Worm (Caenorhabditis elegans) whole organism, young adult: ENCODE data around the gene pnc-2.

Source experiments
- B0035.1 ChIP-seq: sonication (generic microtip); optimal IDR thresholded peaks from 2 replicates; lab custom pipeline; 2016; ENCODE audit warnings: missing genetic modification characterization, mild to moderate bottlenecking, missing compliant biosample characterization, missing genotype, missing genetic modification reagents
- B0336.3 ChIP-seq: fragments of 200-800 bp; sonication (Bioruptor generic); IDR thresholded peaks from 2 replicates; pipeline ENCODE4 v1.3.6; 2022; ENCODE audit warnings: missing genetic modification characterization, missing compliant biosample characterization
- F33H1.4 ChIP-seq: fragments of 200-800 bp; sonication (Bioruptor generic); IDR thresholded peaks from 2 replicates; pipeline ENCODE4 v1.3.6; 2022; ENCODE audit warnings: missing genetic modification reagents, missing genetic modification characterization, missing compliant biosample characterization
- F52B5.7 ChIP-seq: sonication (generic microtip); optimal IDR thresholded peaks from 2 replicates; lab custom pipeline; 2016; ENCODE audit warnings: mild to moderate bottlenecking, missing genetic modification characterization, missing compliant biosample characterization
- K12H6.12 ChIP-seq: fragments of 200-800 bp; sonication (Bioruptor generic); optimal IDR thresholded peaks from 2 replicates; lab custom pipeline; 2018; ENCODE audit warnings: mild to moderate bottlenecking, missing genetic modification characterization, missing compliant biosample characterization
- Y53F4B.3 ChIP-seq: fragments of 200-800 bp; sonication (Bioruptor generic); IDR thresholded peaks from 2 replicates; pipeline ENCODE4 v1.3.6; 2022; ENCODE audit warnings: missing genetic modification reagents, missing genetic modification characterization, missing compliant biosample characterization
- Y67H2A.10 ChIP-seq: fragments of 200-800 bp; sonication (Bioruptor generic); conservative IDR thresholded peaks from 2 replicates; pipeline ENCODE4 v1.3.6; 2022; ENCODE audit warnings: missing genetic modification reagents, missing genetic modification characterization, missing compliant biosample characterization
- Y95B8A.8 ChIP-seq: fragments of 200-800 bp; sonication (Bioruptor generic); IDR thresholded peaks from 2 replicates; pipeline ENCODE4 v1.3.6; 2022; ENCODE audit warnings: missing genetic modification reagents, missing genetic modification characterization, missing compliant biosample characterization
- akir-1 ChIP-seq: fragments of 200-800 bp; sonication (Bioruptor generic); optimal IDR thresholded peaks from 2 replicates; lab custom pipeline; 2018; ENCODE audit warnings: mild to moderate bottlenecking, missing genetic modification characterization, moderate library complexity, missing compliant biosample characterization
- aptf-3 ChIP-seq: fragments of 200-800 bp; sonication (Bioruptor generic); IDR thresholded peaks from 2 replicates; pipeline ENCODE4 v1.3.6; 2022; ENCODE audit warnings: missing genetic modification characterization, missing compliant biosample characterization
- athp-1 ChIP-seq: sonication (generic microtip); optimal IDR thresholded peaks from 2 replicates; lab custom pipeline; 2017; ENCODE audit warnings: mild to moderate bottlenecking, missing genetic modification characterization, missing compliant biosample characterization
- attf-6 ChIP-seq: fragments of 200-800 bp; sonication (Bioruptor generic); IDR thresholded peaks from 2 replicates; pipeline ENCODE4 v1.3.6; 2022; ENCODE audit warnings: missing genetic modification reagents, missing genetic modification characterization, missing compliant biosample characterization
- dpl-1 ChIP-seq: fragments of 150-350 bp; optimal IDR thresholded peaks from 2 replicates; lab custom pipeline; 2014; ENCODE audit warnings: missing biosample characterization, missing genetic modification reagents, missing genetic modification characterization
- ekl-4 ChIP-seq: fragments of 200-800 bp; sonication (Bioruptor generic); IDR thresholded peaks from 2 replicates; pipeline ENCODE4 v1.3.6; 2022; ENCODE audit warnings: missing genetic modification reagents, missing genetic modification characterization, missing compliant biosample characterization
- him-1 ChIP-seq: sonication (generic microtip); optimal IDR thresholded peaks from 2 replicates; lab custom pipeline; 2016; ENCODE audit warnings: missing genotype, missing genetic modification reagents, missing genetic modification characterization, missing compliant biosample characterization
- hmg-1.2 ChIP-seq: fragments of 200-800 bp; sonication (Bioruptor generic); IDR thresholded peaks from 2 replicates; pipeline ENCODE4 v1.3.6; 2022; ENCODE audit warnings: missing genetic modification reagents, missing genetic modification characterization, missing compliant biosample characterization
- hsf-1 ChIP-seq: fragments of 200-800 bp; sonication (Bioruptor generic); IDR thresholded peaks from 2 replicates; pipeline ENCODE4 v1.3.6; 2022; ENCODE audit warnings: missing genetic modification reagents, missing genetic modification characterization, missing compliant biosample characterization
- lag-1 ChIP-seq: fragments of 200-800 bp; sonication (Bioruptor generic); IDR thresholded peaks from 2 replicates; pipeline ENCODE4 v1.3.6; 2022; ENCODE audit warnings: missing genetic modification reagents, missing genetic modification characterization, missing compliant biosample characterization
- let-607 ChIP-seq, 2 experiments: fragments of 200-800 bp in 1 of 2; sonication (Bioruptor generic) in 1 of 2; sonication (generic microtip) in 1 of 2; optimal IDR thresholded peaks; 2 replicates each; lab custom pipeline; 2016 to 2018; ENCODE audit warnings: mild to moderate bottlenecking in 2 of 2, missing compliant biosample characterization in 2 of 2, missing genetic modification characterization in 2 of 2, moderate library complexity in 2 of 2, missing genotype in 1 of 2
- lir-1 ChIP-seq: fragments of 200-800 bp; sonication (Bioruptor generic); conservative IDR thresholded peaks from 2 replicates; pipeline ENCODE4 v1.3.6; 2022; ENCODE audit warnings: missing genetic modification reagents, missing genetic modification characterization, missing compliant biosample characterization
- lsy-27 ChIP-seq: sonication (generic microtip); optimal IDR thresholded peaks from 2 replicates; lab custom pipeline; 2017; ENCODE audit warnings: missing genetic modification characterization, mild to moderate bottlenecking, missing compliant biosample characterization, antibody characterized with exemption, missing genotype, borderline replicate concordance; ENCODE audit not compliant: insufficient read depth
- pha-4 ChIP-seq: fragments of 150-350 bp; sonication (generic microtip); optimal IDR thresholded peaks from 2 replicates; lab custom pipeline; 2014; ENCODE audit warnings: missing biosample characterization, missing genetic modification reagents, missing genetic modification characterization
- rec-8 ChIP-seq, 2 experiments: sonication (generic microtip); optimal IDR thresholded peaks; 2 replicates each; lab custom pipeline; 2016; ENCODE audit warnings: mild to moderate bottlenecking in 2 of 2, missing genetic modification characterization in 2 of 2, missing genetic modification reagents in 2 of 2, missing genotype in 2 of 2, missing biosample characterization in 1 of 2, missing compliant biosample characterization in 1 of 2, moderate library complexity in 1 of 2
- repo-1 ChIP-seq: sonication (generic microtip); optimal IDR thresholded peaks from 2 replicates; lab custom pipeline; 2017; ENCODE audit warnings: mild to moderate bottlenecking, missing genetic modification characterization, missing compliant biosample characterization
- snpc-1.1 ChIP-seq: sonication (generic microtip); optimal IDR thresholded peaks from 2 replicates; lab custom pipeline; 2017; ENCODE audit warnings: missing genetic modification characterization, mild to moderate bottlenecking, missing compliant biosample characterization, antibody characterized with exemption, moderate library complexity, missing genotype, missing genetic modification reagents; ENCODE audit not compliant: insufficient read depth
- snpc-4 ChIP-seq, 5 experiments: fragments of 150-350 bp in 1 of 5; sonication (generic microtip) in 4 of 5; optimal IDR thresholded peaks; 2 replicates each; lab custom pipeline; 2014 to 2018; ENCODE audit warnings: missing genetic modification characterization in 5 of 5, missing biosample characterization in 3 of 5, antibody characterized with exemption in 2 of 5, mild to moderate bottlenecking in 2 of 5, missing compliant biosample characterization in 2 of 5, missing genotype in 2 of 5, moderate library complexity in 2 of 5, missing genetic modification reagents in 1 of 5
- tbp1 ChIP-seq: fragments of 200-800 bp; sonication (Bioruptor generic); optimal IDR thresholded peaks from 2 replicates; lab custom pipeline; 2018; ENCODE audit warnings: mild to moderate bottlenecking, missing genetic modification characterization, missing compliant biosample characterization
- tlf-1 ChIP-seq: fragments of 200-800 bp; sonication (Bioruptor generic); optimal IDR thresholded peaks from 2 replicates; lab custom pipeline; 2018; ENCODE audit warnings: mild to moderate bottlenecking, missing genetic modification characterization, missing compliant biosample characterization
- unc-62 ChIP-seq: fragments of 150-350 bp; optimal IDR thresholded peaks from 2 replicates; lab custom pipeline; 2014; ENCODE audit warnings: missing biosample characterization, missing genetic modification reagents, missing genetic modification characterization
- zfh-2 ChIP-seq: fragments of 200-800 bp; sonication (Bioruptor generic); conservative IDR thresholded peaks from 2 replicates; pipeline ENCODE4 v1.3.6; 2022; ENCODE audit warnings: missing genetic modification reagents, missing genetic modification characterization, missing compliant biosample characterization
- zim-3 ChIP-seq: sonication (generic microtip); optimal IDR thresholded peaks from 2 replicates; lab custom pipeline; 2017; ENCODE audit warnings: mild to moderate bottlenecking, missing genetic modification characterization, moderate library complexity, missing compliant biosample characterization
- ztf-22 ChIP-seq: fragments of 200-800 bp; sonication (Bioruptor generic); optimal IDR thresholded peaks from 2 replicates; lab custom pipeline; 2018; ENCODE audit warnings: mild to moderate bottlenecking, missing genetic modification characterization, moderate library complexity, missing compliant biosample characterization

pnc-2 gene

DNA sequence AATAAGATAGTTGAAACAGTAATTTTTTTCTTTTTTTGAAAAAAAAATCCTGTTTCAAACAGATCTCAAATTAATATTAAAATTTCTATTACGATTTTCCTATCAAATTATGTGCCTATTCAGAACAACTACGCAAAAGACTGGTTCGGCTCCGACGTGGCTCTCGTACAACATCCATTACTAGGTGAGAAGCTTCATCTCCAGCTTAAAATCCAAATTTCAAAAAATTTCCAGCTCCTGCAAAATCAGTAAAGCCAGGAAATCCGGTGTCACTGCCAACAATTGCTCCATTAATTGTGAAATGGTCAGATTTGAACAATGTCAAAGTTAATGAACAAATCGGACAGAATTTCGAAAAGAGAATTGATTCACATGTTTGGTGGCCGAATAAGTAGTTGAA is 44.3 kb upstream of the pnc-2 start (continued):
- no peak for TF ChIP-seq let-607 (tag; optimal IDR thresholded peaks at IDR 0.05; lab: Kevin White, UChicago)
- peak in 1 of 2 experiments; percentile 0 for TF ChIP-seq rec-8 (tag; optimal IDR thresholded peaks at IDR 0.05; lab: Kevin White, UChicago)
- 0 out of 2 replicates have a peak, but pooled peaks have one; percentile 5 for TF ChIP-seq hmg-1.2 (GFP tag; lab: Robert Waterston, UW)
- peak; percentile 41 for TF ChIP-seq him-1 (tag; lab: Kevin White, UChicago)
- TF ChIP-seq lir-1 (GFP tag; lab: Robert Waterston, UW) = no peak
- peak; percentile 60 for TF ChIP-seq athp-1 (tag; lab: Kevin White, UChicago)
- TF ChIP-seq ekl-4 (GFP tag; lab: Robert Waterston, UW) = no peak
- no peak for TF ChIP-seq unc-62 (GFP tag; lab: Kevin White, UChicago)
- TF ChIP-seq tbp1 (GFP tag; lab: Kevin White, UChicago) = peak; percentile 45
- TF ChIP-seq B0336.3 (GFP tag; lab: Robert Waterston, UW) = no peak
- TF ChIP-seq dpl-1 = no peak
- no peak for TF ChIP-seq snpc-1.1
- TF ChIP-seq ztf-22 (GFP tag; lab: Kevin White, UChicago) = no peak
- no peak for TF ChIP-seq Y67H2A.10 (GFP tag; lab: Robert Waterston, UW)
- TF ChIP-seq F33H1.4 (GFP tag; lab: Robert Waterston, UW) = peak; percentile 39
- TF ChIP-seq B0035.1 (tag; lab: Kevin White, UChicago) = no peak
- TF ChIP-seq pha-4 (tag; lab: Kevin White, UChicago) = no peak
- 0 out of 2 replicates have a peak, but pooled peaks have one; percentile 57 for TF ChIP-seq aptf-3 (GFP tag; lab: Robert Waterston, UW)
- TF ChIP-seq, all 124 proteins: peak for 15

- TF ChIP-seq tlf-1 (GFP tag; lab: Kevin White, UChicago) = no peak
- no peak for TF ChIP-seq repo-1 (tag; lab: Kevin White, UChicago)
- no peak for TF ChIP-seq hsf-1 (GFP tag; lab: Robert Waterston, UW)
- no peak for TF ChIP-seq zim-3
- no peak for TF ChIP-seq K12H6.12 (tag; lab: Kevin White, UChicago)
- no peak for TF ChIP-seq lag-1 (GFP tag; lab: Robert Waterston, UW)
Measured at ce11 chrIV:14950468-14950867, 41.0 kb upstream of the pnc-2 start, which contains the start of gene Y41E3.22. TSS of gene Y41E3.22 (plus strand) at chrIV:14950710.

DNA sequence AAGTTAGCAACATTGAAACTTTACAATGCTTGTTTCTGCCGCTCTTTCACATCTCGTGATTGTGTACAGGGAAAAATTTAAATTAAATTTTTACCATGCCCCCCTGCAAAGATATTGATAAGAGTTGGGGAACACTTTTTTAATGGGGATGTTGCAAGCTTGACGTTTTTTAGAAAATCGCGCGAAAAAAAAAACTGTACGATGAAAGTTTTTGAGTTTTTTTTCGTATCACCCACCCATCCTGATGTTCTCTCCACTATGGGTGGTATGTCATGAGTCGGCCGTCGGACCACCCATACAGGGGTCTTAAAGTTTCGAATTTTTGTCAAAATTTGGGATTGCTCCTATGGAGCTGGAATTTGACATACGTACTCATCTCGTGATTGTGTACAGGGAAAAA is 39.6 kb upstream of the pnc-2 start:
- TF ChIP-seq attf-6 = peak; percentile 83
- TF ChIP-seq snpc-4 (GFP tag; optimal IDR thresholded peaks at IDR 0.05; lab: Kevin White, UChicago) = no peak
- peak in 1 of 4 experiments; percentile 44 for TF ChIP-seq snpc-4 (tag; optimal IDR thresholded peaks at IDR 0.05; lab: Kevin White, UChicago)
- no peak for TF ChIP-seq snpc-1.1

- TF ChIP-seq zfh-2 (GFP tag; lab: Robert Waterston, UW) = no peak
- TF ChIP-seq attf-6 = peak; percentile 17; the same call in 1 of the 2 replicates
- TF ChIP-seq F52B5.7 (tag; lab: Kevin White, UChicago) = no peak
- TF ChIP-seq Y53F4B.3 (GFP tag; lab: Robert Waterston, UW) = no peak
- TF ChIP-seq Y95B8A.8 = no peak
- no peak for TF ChIP-seq lsy-27 (tag; lab: Kevin White, UChicago)
- no peak for TF ChIP-seq akir-1 (GFP tag; lab: Kevin White, UChicago)
- no peak for TF ChIP-seq hmg-1.2 (GFP tag; lab: Robert Waterston, UW)
Measured at ce11 chrIV:14944234-14944633, 34.7 kb upstream of the pnc-2 start, which contains the start of gene Y57G11C.48. TSS of gene Y57G11C.48 (minus strand) at chrIV:14944334.
